Fruit fly (Drosophila melanogaster) whole organism, embryonic: ENCODE data around the gene Nos.

Source experiments
- Ada2b ChIP-seq: fragments of 200-800 bp; sonication (Bioruptor generic); IDR thresholded peaks from 2 replicates; pipeline ENCODE4 v1.3.6; 2022; ENCODE audit warnings: missing biosample characterization, missing genetic modification characterization
- CG10321 ChIP-seq: fragments of 200-800 bp; sonication (Bioruptor generic); IDR thresholded peaks from 2 replicates; pipeline ENCODE4 v1.3.6; 2022; ENCODE audit warnings: missing biosample characterization, missing genetic modification characterization
- CG10959 ChIP-seq: fragments of 200-800 bp; sonication (Bioruptor generic); IDR thresholded peaks from 2 replicates; pipeline ENCODE4 v1.3.6; 2022; ENCODE audit warnings: missing biosample characterization, missing genetic modification characterization
- CG12071 ChIP-seq: fragments of 200-800 bp; sonication (Bioruptor generic); optimal IDR thresholded peaks from 3 replicates; lab custom pipeline; 2018; ENCODE audit warnings: missing biosample characterization, mild to moderate bottlenecking, missing genetic modification characterization
- CG12942 ChIP-seq: fragments of 200-800 bp; sonication (Bioruptor generic); optimal IDR thresholded peaks from 3 replicates; lab custom pipeline; 2016; ENCODE audit warnings: missing biosample characterization, missing genetic modification characterization
- CG13296 ChIP-seq: fragments of 200-800 bp; sonication (Bioruptor generic); optimal IDR thresholded peaks from 3 replicates; lab custom pipeline; 2018; ENCODE audit warnings: missing biosample characterization, mild to moderate bottlenecking, missing genetic modification characterization
- CG18764 ChIP-seq: fragments of 200-800 bp; sonication (Bioruptor generic); optimal IDR thresholded peaks from 3 replicates; lab custom pipeline; 2016; ENCODE audit warnings: missing biosample characterization, missing genetic modification characterization
- CG2678 ChIP-seq: fragments of 200-800 bp; sonication (Bioruptor generic); optimal IDR thresholded peaks from 3 replicates; lab custom pipeline; 2019; ENCODE audit warnings: missing biosample characterization, mild to moderate bottlenecking, missing genetic modification characterization, moderate library complexity
- CG2712 ChIP-seq: fragments of 200-800 bp; optimal IDR thresholded peaks from 3 replicates; lab custom pipeline; 2019; ENCODE audit warnings: missing biosample characterization, mild to moderate bottlenecking, missing genetic modification characterization, moderate library complexity
- CG31441 ChIP-seq: fragments of 200-800 bp; sonication (Bioruptor generic); IDR thresholded peaks from 2 replicates; pipeline ENCODE4 v1.3.6; 2022; ENCODE audit warnings: missing biosample characterization, missing genetic modification characterization
- CG32532 ChIP-seq: fragments of 200-800 bp; sonication (Bioruptor generic); IDR thresholded peaks from 2 replicates; pipeline ENCODE4 v1.3.6; 2022; ENCODE audit warnings: missing biosample characterization, missing genetic modification characterization
- CG34224 ChIP-seq: fragments of 200-800 bp; sonication (Bioruptor generic); IDR thresholded peaks from 3 replicates; pipeline ENCODE4 v1.3.6; 2022; ENCODE audit warnings: missing biosample characterization, missing genetic modification characterization; ENCODE audit not compliant: partially characterized antibody
- CG6683 ChIP-seq: fragments of 200-800 bp; sonication (Bioruptor generic); optimal IDR thresholded peaks from 2 replicates; lab custom pipeline; 2017; ENCODE audit warnings: missing biosample characterization, mild to moderate bottlenecking, missing genetic modification characterization, missing genetic modification reagents
- CG7271 ChIP-seq: fragments of 200-800 bp; sonication (Bioruptor generic); optimal IDR thresholded peaks from 2 replicates; lab custom pipeline; 2018; ENCODE audit warnings: missing biosample characterization, mild to moderate bottlenecking, missing genetic modification characterization, moderate library complexity
- CG9727 ChIP-seq: fragments of 200-800 bp; sonication (Bioruptor generic); optimal IDR thresholded peaks from 3 replicates; lab custom pipeline; 2017; ENCODE audit warnings: missing biosample characterization, mild to moderate bottlenecking, missing genetic modification characterization
- CG9797 ChIP-seq: fragments of 200-800 bp; sonication (Bioruptor generic); optimal IDR thresholded peaks from 3 replicates; lab custom pipeline; 2018; ENCODE audit warnings: missing biosample characterization, mild to moderate bottlenecking, missing genetic modification characterization
- CkIIα-i1 ChIP-seq: fragments of 200-800 bp; sonication (Bioruptor generic); IDR thresholded peaks from 2 replicates; pipeline ENCODE4 v1.3.6; 2022; ENCODE audit warnings: missing biosample characterization, missing genetic modification characterization
- Drgx ChIP-seq: fragments of 200-800 bp; sonication (Bioruptor generic); IDR thresholded peaks from 2 replicates; pipeline ENCODE4 v1.3.6; 2022; ENCODE audit warnings: missing biosample characterization, missing genetic modification characterization
- Myb ChIP-seq: fragments of 200-800 bp; sonication (Bioruptor generic); optimal IDR thresholded peaks from 2 replicates; lab custom pipeline; 2016; ENCODE audit warnings: missing biosample characterization, missing genetic modification characterization
- NFAT ChIP-seq: fragments of 200-800 bp; sonication (Bioruptor generic); IDR thresholded peaks from 2 replicates; pipeline ENCODE4 v1.3.6; 2022; ENCODE audit warnings: missing biosample characterization, missing genetic modification characterization
- Nf-YC ChIP-seq: fragments of 200-800 bp; optimal IDR thresholded peaks from 3 replicates; lab custom pipeline; 2019; ENCODE audit warnings: missing biosample characterization, mild to moderate bottlenecking, missing genetic modification characterization, moderate library complexity
- Optix ChIP-seq: fragments of 200-800 bp; sonication (Bioruptor generic); IDR thresholded peaks from 3 replicates; pipeline ENCODE4 v1.3.6; 2022; ENCODE audit warnings: missing biosample characterization, missing genetic modification characterization
- Side ChIP-seq: fragments of 200-800 bp; sonication (Bioruptor generic); optimal IDR thresholded peaks from 2 replicates; lab custom pipeline; 2016; ENCODE audit warnings: missing biosample characterization, missing genetic modification characterization
- ap ChIP-seq: fragments of 200-800 bp; sonication (Bioruptor generic); IDR thresholded peaks from 2 replicates; pipeline ENCODE4 v1.3.6; 2022; ENCODE audit warnings: missing biosample characterization, missing genetic modification characterization
- ato ChIP-seq: fragments of 200-800 bp; sonication (Bioruptor generic); IDR thresholded peaks from 2 replicates; pipeline ENCODE4 v1.3.6; 2022; ENCODE audit warnings: missing biosample characterization, missing genetic modification characterization; ENCODE audit not compliant: partially characterized antibody
- caup ChIP-seq: fragments of 200-800 bp; sonication (Bioruptor generic); optimal IDR thresholded peaks from 3 replicates; lab custom pipeline; 2017; ENCODE audit warnings: missing biosample characterization, mild to moderate bottlenecking, missing genetic modification characterization, moderate library complexity; ENCODE audit not compliant: severe bottlenecking
- ci ChIP-seq: fragments of 200-800 bp; sonication (Bioruptor generic); IDR thresholded peaks from 3 replicates; pipeline ENCODE4 v1.3.6; 2022; ENCODE audit warnings: missing biosample characterization, missing genetic modification characterization
- croc ChIP-seq: fragments of 200-800 bp; sonication (Bioruptor generic); conservative IDR thresholded peaks from 3 replicates; pipeline ENCODE4 v1.3.6; 2022; ENCODE audit warnings: missing biosample characterization, missing genetic modification characterization
- dimm ChIP-seq: fragments of 200-800 bp; sonication (Bioruptor generic); IDR thresholded peaks from 2 replicates; pipeline ENCODE4 v1.3.6; 2022; ENCODE audit warnings: missing biosample characterization, missing genetic modification characterization
- dmrt99B ChIP-seq: fragments of 200-800 bp; sonication (Bioruptor generic); optimal IDR thresholded peaks from 2 replicates; lab custom pipeline; 2018; ENCODE audit warnings: missing biosample characterization, mild to moderate bottlenecking, missing genetic modification characterization, moderate library complexity
- ems ChIP-seq: fragments of 200-800 bp; sonication (Bioruptor generic); optimal IDR thresholded peaks from 3 replicates; lab custom pipeline; 2016; ENCODE audit warnings: missing biosample characterization, missing genetic modification characterization
- gem ChIP-seq: fragments of 200-800 bp; sonication (Bioruptor generic); optimal IDR thresholded peaks from 2 replicates; lab custom pipeline; 2019; ENCODE audit warnings: missing biosample characterization, mild to moderate bottlenecking, missing genetic modification characterization, moderate library complexity
- jing ChIP-seq: fragments of 200-800 bp; sonication (Bioruptor generic); optimal IDR thresholded peaks from 2 replicates; lab custom pipeline; 2018; ENCODE audit warnings: missing biosample characterization, mild to moderate bottlenecking, missing genetic modification characterization
- lilli ChIP-seq: fragments of 200-800 bp; sonication (Bioruptor generic); optimal IDR thresholded peaks from 3 replicates; lab custom pipeline; 2016; ENCODE audit warnings: missing biosample characterization, missing genetic modification characterization
- lmd ChIP-seq: fragments of 200-800 bp; sonication (Bioruptor generic); IDR thresholded peaks from 2 replicates; pipeline ENCODE4 v1.3.6; 2022; ENCODE audit warnings: missing biosample characterization, missing genetic modification characterization
- mam ChIP-seq: fragments of 200-800 bp; sonication (Bioruptor generic); optimal IDR thresholded peaks from 3 replicates; lab custom pipeline; 2016; ENCODE audit warnings: missing biosample characterization, missing genetic modification characterization
- nerfin-1 ChIP-seq: fragments of 200-800 bp; sonication (Bioruptor generic); optimal IDR thresholded peaks from 3 replicates; lab custom pipeline; 2019; ENCODE audit warnings: missing biosample characterization, mild to moderate bottlenecking, missing genetic modification characterization, moderate library complexity
- p53 ChIP-seq: fragments of 200-800 bp; sonication (Bioruptor generic); optimal IDR thresholded peaks from 2 replicates; lab custom pipeline; 2016; ENCODE audit warnings: missing biosample characterization, missing genetic modification characterization
- pho ChIP-seq: fragments of 200-800 bp; sonication (Bioruptor generic); optimal IDR thresholded peaks from 2 replicates; lab custom pipeline; 2016; ENCODE audit warnings: missing biosample characterization, missing genetic modification characterization
- pum ChIP-seq: fragments of 200-800 bp; sonication (Bioruptor generic); optimal IDR thresholded peaks from 2 replicates; lab custom pipeline; 2016; ENCODE audit warnings: missing biosample characterization, missing genetic modification characterization
- ranshi ChIP-seq: fragments of 200-800 bp; sonication (Bioruptor generic); IDR thresholded peaks from 2 replicates; pipeline ENCODE4 v1.3.6; 2022; ENCODE audit warnings: missing biosample characterization, missing genetic modification characterization
- repo ChIP-seq: fragments of 200-800 bp; sonication (Bioruptor generic); optimal IDR thresholded peaks from 2 replicates; lab custom pipeline; 2016; ENCODE audit warnings: missing biosample characterization, missing genetic modification characterization
- row ChIP-seq: fragments of 200-800 bp; sonication (Bioruptor generic); IDR thresholded peaks from 3 replicates; pipeline ENCODE4 v1.3.6; 2022; ENCODE audit warnings: missing biosample characterization, missing genetic modification characterization
- shn ChIP-seq: fragments of 200-800 bp; sonication (Bioruptor generic); optimal IDR thresholded peaks from 3 replicates; lab custom pipeline; 2016; ENCODE audit warnings: missing biosample characterization, missing genetic modification characterization
- ssp ChIP-seq: fragments of 200-800 bp; sonication (Bioruptor generic); IDR thresholded peaks from 2 replicates; pipeline ENCODE4 v1.3.6; 2022; ENCODE audit warnings: missing biosample characterization, missing genetic modification characterization
- stwl ChIP-seq: fragments of 200-800 bp; sonication (Bioruptor generic); optimal IDR thresholded peaks from 3 replicates; lab custom pipeline; 2018; ENCODE audit warnings: missing biosample characterization, mild to moderate bottlenecking, missing genetic modification characterization, moderate library complexity
- tap ChIP-seq: fragments of 200-800 bp; optimal IDR thresholded peaks from 3 replicates; lab custom pipeline; 2019; ENCODE audit warnings: missing biosample characterization, mild to moderate bottlenecking, missing genetic modification characterization, moderate library complexity
- unc-4 ChIP-seq: fragments of 200-800 bp; sonication (Bioruptor generic); IDR thresholded peaks from 2 replicates; pipeline ENCODE4 v1.3.6; 2022; ENCODE audit warnings: missing biosample characterization, missing genetic modification characterization; ENCODE audit not compliant: partially characterized antibody
- wdn ChIP-seq: fragments of 200-800 bp; sonication (Bioruptor generic); IDR thresholded peaks from 2 replicates; pipeline ENCODE4 v1.3.6; 2022; ENCODE audit warnings: missing biosample characterization, missing genetic modification characterization

The Nos gene

DNA sequence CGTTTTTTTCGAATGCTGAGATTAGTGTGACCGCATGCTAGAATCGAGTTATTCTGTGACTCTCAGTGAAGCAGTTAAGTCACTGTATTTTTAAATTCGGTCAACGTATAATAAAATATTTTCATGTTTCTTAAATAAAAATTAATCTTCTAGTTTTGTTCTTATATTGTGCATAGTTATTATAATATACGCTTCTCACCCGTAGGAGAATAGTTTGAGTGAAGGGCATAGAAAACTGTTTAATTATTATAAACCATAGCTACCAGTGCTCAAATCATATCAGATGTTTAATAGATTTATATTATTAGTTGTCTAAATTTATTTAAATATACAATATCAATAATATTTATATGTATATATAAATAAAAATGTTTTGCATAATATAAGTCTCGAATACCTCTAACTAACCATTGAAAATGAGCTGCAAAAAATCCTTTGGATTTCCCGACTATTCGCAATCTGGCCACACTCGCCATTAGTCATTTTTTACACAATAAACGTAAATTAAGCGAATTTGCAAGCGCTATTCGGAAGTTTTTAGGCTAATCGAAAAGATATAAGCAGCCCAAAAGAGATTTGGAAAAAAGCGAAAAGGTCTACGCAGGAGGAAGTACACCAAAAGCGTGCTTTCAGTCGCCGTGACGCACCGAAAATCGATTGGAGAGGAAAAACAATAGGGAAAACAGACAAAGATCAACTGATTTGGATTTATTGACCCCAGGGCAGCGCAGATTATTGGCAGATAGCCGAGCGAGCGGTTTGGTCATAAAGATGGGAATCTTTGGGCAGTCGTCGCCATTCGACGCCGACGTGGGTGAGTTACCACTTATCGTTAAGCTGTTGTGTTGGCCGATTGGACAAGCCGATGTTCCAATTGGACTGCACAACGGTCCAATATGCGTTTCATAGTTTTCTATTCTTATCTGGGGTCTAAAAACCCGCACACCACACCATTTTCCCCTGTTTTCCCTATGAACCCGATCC, 21.0 kb upstream of the Nos start, which contains the start of the genes aurB and Stam (continued):
- TF ChIP-seq lmd (peak; percentile 26), Ada2b (GFP tag; lab: Robert Waterston, UW) (peak; percentile 28; the same call in 1 of the 2 replicates), unc-4 (GFP tag; lab: Robert Waterston, UW) (no peak), caup (GFP tag; lab: Kevin White, UChicago) (peak; percentile 13), CG18764 (peak; percentile 16), CG9797 (GFP tag; lab: Kevin White, UChicago) (peak; percentile 48), wdn (GFP tag; lab: Robert Waterston, UW) (no peak), CG2678 (tag; lab: Kevin White, UChicago) (peak; percentile 72), stwl (tag; lab: Kevin White, UChicago) (peak; percentile 16), Side (no peak), NFAT (GFP tag; lab: Robert Waterston, UW) (peak; percentile 21; the same call in 1 of the 2 replicates), shn (GFP tag; lab: Kevin White, UChicago) (no peak), CG13296 (GFP tag; lab: Kevin White, UChicago) (peak; percentile 64), CkIIα-i1 (no peak), nerfin-1 (tag; lab: Kevin White, UChicago) (peak; percentile 16), ranshi (GFP tag; lab: Robert Waterston, UW) (peak; percentile 44; the same call in 1 of the 2 replicates), CG31441 (GFP tag; lab: Robert Waterston, UW) (peak; percentile 89), lilli (GFP tag; lab: Kevin White, UChicago) (no peak), row (GFP tag; lab: Robert Waterston, UW) (peak; percentile 81), mam (GFP tag; lab: Kevin White, UChicago) (no peak), ssp (GFP tag; lab: Robert Waterston, UW) (0 out of 2 replicates have a peak, but pooled peaks have one; percentile 34), CG7271 (no peak), CG9727 (GFP tag; lab: Kevin White, UChicago) (peak; percentile 59), jing (GFP tag; lab: Kevin White, UChicago) (no peak), ci (GFP tag; lab: Robert Waterston, UW) (no peak), CG34224 (GFP tag; lab: Robert Waterston, UW) (no peak), Myb (GFP tag; lab: Kevin White, UChicago) (peak; percentile 86), CG12942 (GFP tag; lab: Kevin White, UChicago) (peak; percentile 32), Nf-YC (tag; lab: Kevin White, UChicago) (peak; percentile 71), repo (GFP tag; lab: Kevin White, UChicago) (no peak), dimm (GFP tag; lab: Robert Waterston, UW) (no peak), pum (GFP tag; lab: Kevin White, UChicago) (no peak), CG10959 (no peak), Drgx (GFP tag; lab: Robert Waterston, UW) (0 out of 2 replicates have a peak, but pooled peaks have one; percentile 9), CG2712 (tag; lab: Kevin White, UChicago) (peak; percentile 78), pho (GFP tag; lab: Kevin White, UChicago) (no peak), croc (no peak), CG10321 (no peak), Optix (no peak), CG32532 (GFP tag; lab: Robert Waterston, UW) (peak; percentile 60), p53 (GFP tag; lab: Kevin White, UChicago) (no peak), tap (tag; lab: Kevin White, UChicago) (peak; percentile 29), gem (tag; lab: Kevin White, UChicago) (peak; percentile 82), ems (GFP tag; lab: Kevin White, UChicago) (no peak), ap (GFP tag; lab: Robert Waterston, UW) (no peak), dmrt99B (tag; lab: Kevin White, UChicago) (peak; percentile 61), CG12071 (GFP tag; lab: Kevin White, UChicago) (no peak), CG6683 (GFP tag; lab: Kevin White, UChicago) (no peak), ato (GFP tag; lab: Robert Waterston, UW) (no peak)
